Fruit fly (Drosophila melanogaster) whole organism, embryonic: ENCODE measurements around the gene CG8289.
A peak's percentile ranks its signal among the peaks of the same experiment; 100 is the strongest.

Experiments
- ATbp ChIP-seq: fragments of 200-800 bp; sonication (Bioruptor generic); optimal IDR thresholded peaks from 2 replicates; lab custom pipeline; 2017; ENCODE audit warnings: missing biosample characterization, mild to moderate bottlenecking, missing genetic modification characterization, missing genetic modification reagents
- CG11696 ChIP-seq: fragments of 200-800 bp; sonication (Bioruptor generic); IDR thresholded peaks from 2 replicates; pipeline ENCODE4 v1.3.6; 2022; ENCODE audit warnings: missing biosample characterization, missing genetic modification characterization
- CG12219 ChIP-seq: fragments of 200-800 bp; sonication (Bioruptor generic); optimal IDR thresholded peaks from 3 replicates; lab custom pipeline; 2018; ENCODE audit warnings: missing biosample characterization, mild to moderate bottlenecking, missing genetic modification characterization
- CG1233 ChIP-seq: fragments of 200-800 bp; sonication (Bioruptor generic); optimal IDR thresholded peaks from 4 replicates; lab custom pipeline; 2018; ENCODE audit warnings: missing biosample characterization, mild to moderate bottlenecking, missing genetic modification characterization
- CG12391 ChIP-seq: fragments of 200-800 bp; sonication (Bioruptor generic); optimal IDR thresholded peaks from 3 replicates; lab custom pipeline; 2018; ENCODE audit warnings: missing biosample characterization, mild to moderate bottlenecking, missing genetic modification characterization, moderate library complexity
- CG12942 ChIP-seq: fragments of 200-800 bp; sonication (Bioruptor generic); optimal IDR thresholded peaks from 3 replicates; lab custom pipeline; 2016; ENCODE audit warnings: missing biosample characterization, missing genetic modification characterization
- CG1529 ChIP-seq: fragments of 200-800 bp; sonication (Bioruptor generic); optimal IDR thresholded peaks from 3 replicates; lab custom pipeline; 2018; ENCODE audit warnings: missing biosample characterization, missing genetic modification characterization
- CG15479 ChIP-seq: fragments of 200-800 bp; sonication (Bioruptor generic); optimal IDR thresholded peaks from 3 replicates; lab custom pipeline; 2019; ENCODE audit warnings: missing biosample characterization, mild to moderate bottlenecking, missing genetic modification characterization, moderate library complexity
- CG15601 ChIP-seq: fragments of 200-800 bp; sonication (Bioruptor generic); optimal IDR thresholded peaks from 3 replicates; lab custom pipeline; 2019; ENCODE audit warnings: missing biosample characterization, mild to moderate bottlenecking, missing genetic modification characterization, moderate library complexity
- CG17359 ChIP-seq: fragments of 200-800 bp; sonication (Bioruptor generic); optimal IDR thresholded peaks from 3 replicates; lab custom pipeline; 2018; ENCODE audit warnings: missing biosample characterization, mild to moderate bottlenecking, missing genetic modification characterization, moderate library complexity
- CG2199 ChIP-seq: fragments of 200-800 bp; sonication (Bioruptor generic); IDR thresholded peaks from 3 replicates; pipeline ENCODE4 v1.3.6; 2022; ENCODE audit warnings: missing biosample characterization, missing genetic modification characterization
- CG3163 ChIP-seq: fragments of 200-800 bp; sonication (Bioruptor generic); optimal IDR thresholded peaks from 3 replicates; lab custom pipeline; 2016; ENCODE audit warnings: missing biosample characterization, missing genetic modification characterization
- CG4707 ChIP-seq: fragments of 200-800 bp; sonication (Bioruptor generic); optimal IDR thresholded peaks from 2 replicates; lab custom pipeline; 2018; ENCODE audit warnings: missing biosample characterization, mild to moderate bottlenecking, missing genetic modification characterization, moderate library complexity
- CG5180 ChIP-seq: fragments of 200-800 bp; sonication (Bioruptor generic); optimal IDR thresholded peaks from 3 replicates; lab custom pipeline; 2017; ENCODE audit warnings: missing biosample characterization, missing genetic modification characterization, mild to moderate bottlenecking, moderate library complexity, missing genetic modification reagents
- CG6654 ChIP-seq: fragments of 200-800 bp; sonication (Bioruptor generic); optimal IDR thresholded peaks from 2 replicates; lab custom pipeline; 2017; ENCODE audit warnings: missing biosample characterization, mild to moderate bottlenecking, missing genetic modification characterization
- CG7271 ChIP-seq: fragments of 200-800 bp; sonication (Bioruptor generic); optimal IDR thresholded peaks from 2 replicates; lab custom pipeline; 2018; ENCODE audit warnings: missing biosample characterization, mild to moderate bottlenecking, missing genetic modification characterization, moderate library complexity
- CG7928 ChIP-seq: fragments of 200-800 bp; sonication (Bioruptor generic); optimal IDR thresholded peaks from 2 replicates; lab custom pipeline; 2017; ENCODE audit warnings: missing biosample characterization, mild to moderate bottlenecking, missing genetic modification characterization
- CG7963 ChIP-seq: fragments of 200-800 bp; sonication (Bioruptor generic); IDR thresholded peaks from 3 replicates; pipeline ENCODE4 v1.3.6; 2022; ENCODE audit warnings: missing biosample characterization, missing genetic modification characterization; ENCODE audit not compliant: partially characterized antibody
- CG8290 ChIP-seq, 3 experiments: fragments of 200-800 bp; sonication (Bioruptor generic); optimal IDR thresholded peaks; 2 replicates each; lab custom pipeline; 2016 to 2019; ENCODE audit warnings: missing biosample characterization in 3 of 3, missing genetic modification characterization in 3 of 3, mild to moderate bottlenecking in 2 of 3, moderate library complexity in 1 of 3
- CHES-1-like ChIP-seq: fragments of 200-800 bp; sonication (Bioruptor generic); optimal IDR thresholded peaks from 2 replicates; lab custom pipeline; 2016; ENCODE audit warnings: missing biosample characterization, missing genetic modification characterization
- CrebB ChIP-seq: fragments of 200-800 bp; sonication (Bioruptor generic); optimal IDR thresholded peaks from 3 replicates; lab custom pipeline; 2018; ENCODE audit warnings: missing biosample characterization, mild to moderate bottlenecking, missing genetic modification characterization
- Dbx ChIP-seq: fragments of 200-800 bp; sonication (Bioruptor generic); IDR thresholded peaks from 3 replicates; pipeline ENCODE4 v1.3.6; 2022; ENCODE audit warnings: missing biosample characterization, missing genetic modification characterization
- Med ChIP-seq: fragments of 200-800 bp; sonication (Bioruptor generic); peaks from one replicate; lab custom pipeline; 2016; ENCODE audit warnings: missing biosample characterization, missing genetic modification characterization, mild to moderate bottlenecking, inconsistent platforms, moderate library complexity
- Oli ChIP-seq: fragments of 200-800 bp; sonication (Bioruptor generic); optimal IDR thresholded peaks from 2 replicates; lab custom pipeline; 2018; ENCODE audit warnings: missing biosample characterization, mild to moderate bottlenecking, missing genetic modification characterization, moderate library complexity
- Optix ChIP-seq: fragments of 200-800 bp; sonication (Bioruptor generic); IDR thresholded peaks from 3 replicates; pipeline ENCODE4 v1.3.6; 2022; ENCODE audit warnings: missing biosample characterization, missing genetic modification characterization
- Spps ChIP-seq: fragments of 200-800 bp; sonication (Bioruptor generic); optimal IDR thresholded peaks from 2 replicates; lab custom pipeline; 2018; ENCODE audit warnings: missing biosample characterization, mild to moderate bottlenecking, missing genetic modification characterization
- Trl ChIP-seq, 3 experiments: fragments of >200 bp in 2 of 3; fragments of 200-800 bp in 1 of 3; sonication (Bioruptor generic) in 1 of 3; optimal IDR thresholded peaks; 2 replicates in 1 of 3; 3 replicates in 2 of 3; lab custom pipeline; 2016 to 2017; ENCODE audit warnings: missing biosample characterization in 1 of 3, missing genetic modification characterization in 1 of 3
- Xbp1 ChIP-seq: fragments of 200-800 bp; sonication (Bioruptor generic); optimal IDR thresholded peaks from 3 replicates; lab custom pipeline; 2016; ENCODE audit warnings: missing biosample characterization, mild to moderate bottlenecking, missing genetic modification characterization
- al ChIP-seq: fragments of 200-800 bp; sonication (Bioruptor generic); IDR thresholded peaks from 2 replicates; pipeline ENCODE4 v1.3.6; 2022; ENCODE audit warnings: missing biosample characterization, missing genetic modification characterization
- bbx ChIP-seq: fragments of 200-800 bp; sonication (Bioruptor generic); IDR thresholded peaks from 2 replicates; pipeline ENCODE4 v1.3.6; 2022; ENCODE audit warnings: missing biosample characterization, missing genetic modification characterization; ENCODE audit not compliant: partially characterized antibody
- bcd ChIP-seq: fragments of 200-800 bp; sonication (Bioruptor generic); optimal IDR thresholded peaks from 2 replicates; lab custom pipeline; 2017; ENCODE audit warnings: missing biosample characterization, mild to moderate bottlenecking, missing genetic modification characterization
- bigmax ChIP-seq: fragments of 200-800 bp; sonication (Bioruptor generic); optimal IDR thresholded peaks from 2 replicates; lab custom pipeline; 2018; ENCODE audit warnings: missing biosample characterization, mild to moderate bottlenecking, missing genetic modification characterization
- cg ChIP-seq: fragments of 200-800 bp; sonication (Bioruptor generic); optimal IDR thresholded peaks from 3 replicates; lab custom pipeline; 2019; ENCODE audit warnings: missing biosample characterization, mild to moderate bottlenecking, missing genetic modification characterization, moderate library complexity
- ci ChIP-seq: fragments of 200-800 bp; sonication (Bioruptor generic); IDR thresholded peaks from 3 replicates; pipeline ENCODE4 v1.3.6; 2022; ENCODE audit warnings: missing biosample characterization, missing genetic modification characterization
- crol ChIP-seq: fragments of 200-800 bp; sonication (Bioruptor generic); IDR thresholded peaks from 2 replicates; pipeline ENCODE4 v1.3.6; 2022; ENCODE audit warnings: missing biosample characterization, missing genetic modification characterization
- gce ChIP-seq: fragments of 200-800 bp; sonication (Bioruptor generic); IDR thresholded peaks from 3 replicates; pipeline ENCODE4 v1.3.6; 2022; ENCODE audit warnings: missing biosample characterization, missing genetic modification characterization
- kni ChIP-seq: fragments of 200-800 bp; sonication (Bioruptor generic); optimal IDR thresholded peaks from 3 replicates; lab custom pipeline; 2017; ENCODE audit warnings: mild to moderate bottlenecking, missing biosample characterization, missing genetic modification reagents, missing genetic modification characterization
- lab ChIP-seq: fragments of 200-800 bp; sonication (Bioruptor generic); optimal IDR thresholded peaks from 3 replicates; lab custom pipeline; 2017; ENCODE audit warnings: missing biosample characterization, missing genetic modification characterization, mild to moderate bottlenecking, moderate library complexity, missing genetic modification reagents
- oc ChIP-seq: fragments of 200-800 bp; sonication (Bioruptor generic); optimal IDR thresholded peaks from 2 replicates; lab custom pipeline; 2018; ENCODE audit warnings: missing biosample characterization, mild to moderate bottlenecking, missing genetic modification characterization, moderate library complexity
- pros ChIP-seq: fragments of 200-800 bp; sonication (Bioruptor generic); optimal IDR thresholded peaks from 3 replicates; lab custom pipeline; 2019; ENCODE audit warnings: missing biosample characterization, mild to moderate bottlenecking, missing genetic modification characterization, moderate library complexity
- sens ChIP-seq: fragments of 200-800 bp; sonication (Bioruptor generic); peaks from one replicate; lab custom pipeline; 2016; ENCODE audit warnings: missing biosample characterization, missing genetic modification characterization
- sna ChIP-seq: fragments of 200-800 bp; sonication (Bioruptor generic); IDR thresholded peaks from 2 replicates; pipeline ENCODE4 v1.3.6; 2022; ENCODE audit warnings: missing biosample characterization, missing genetic modification characterization; ENCODE audit not compliant: partially characterized antibody
- so ChIP-seq: fragments of 200-800 bp; sonication (Bioruptor generic); IDR thresholded peaks from 3 replicates; pipeline ENCODE4 v1.3.6; 2022; ENCODE audit warnings: missing biosample characterization, missing genetic modification characterization
- sqz ChIP-seq: fragments of 200-800 bp; sonication (Bioruptor generic); optimal IDR thresholded peaks from 3 replicates; lab custom pipeline; 2018; ENCODE audit warnings: missing biosample characterization, mild to moderate bottlenecking, missing genetic modification characterization
- wdn ChIP-seq: fragments of 200-800 bp; sonication (Bioruptor generic); IDR thresholded peaks from 2 replicates; pipeline ENCODE4 v1.3.6; 2022; ENCODE audit warnings: missing biosample characterization, missing genetic modification characterization
- z ChIP-seq: fragments of 200-800 bp; sonication (Bioruptor generic); IDR thresholded peaks from 3 replicates; pipeline ENCODE4 v1.3.6; 2022; ENCODE audit warnings: missing biosample characterization, missing genetic modification characterization

The CG8289 gene

DNA sequence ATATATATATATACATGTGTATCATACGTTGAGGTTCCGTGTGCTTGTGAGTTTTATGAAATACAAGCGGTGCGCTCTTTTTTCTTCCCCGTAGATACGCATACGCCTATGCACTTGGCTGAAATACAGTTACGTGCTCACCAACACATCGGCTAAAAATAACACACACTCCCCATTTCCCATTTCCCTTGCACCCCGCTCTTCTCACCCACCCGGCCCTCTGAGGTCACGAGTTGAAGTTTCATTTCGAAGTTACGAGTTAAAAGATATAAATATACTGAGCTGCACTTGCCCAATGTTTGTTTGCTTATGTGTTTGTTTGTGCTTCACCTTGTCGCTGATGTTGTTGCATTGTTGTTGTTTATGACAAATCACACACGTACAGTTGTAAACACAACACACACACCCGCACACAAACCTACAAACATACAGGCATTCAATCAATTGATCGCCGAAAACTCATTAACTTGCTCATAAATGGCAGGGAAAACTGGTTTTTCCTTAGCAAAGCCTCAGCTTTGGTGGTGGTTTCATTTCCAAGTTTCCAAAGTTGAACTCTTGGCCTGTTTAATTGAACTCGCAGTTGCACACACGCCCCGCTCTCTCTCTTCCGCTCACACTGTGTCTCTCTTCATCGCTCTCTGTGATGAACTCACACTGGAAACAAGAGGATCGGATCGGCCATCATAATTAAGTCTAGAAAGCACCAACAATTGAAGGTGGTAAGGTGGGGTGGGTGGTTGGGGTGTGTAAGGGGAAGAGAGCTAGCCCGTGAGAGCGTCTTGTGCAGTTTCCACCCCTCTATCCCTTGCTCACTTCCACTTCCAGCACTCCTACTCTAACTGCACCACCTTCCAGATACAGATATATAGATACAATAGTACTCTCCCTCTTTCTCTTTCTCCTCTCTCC lies 22.6 kb upstream of the CG8289 start (continued):
- TF ChIP-seq CG15479 (GFP tag; lab: Kevin White, UChicago) (peak; percentile 35), CG6654 (GFP tag; lab: Kevin White, UChicago) (no peak), CG5180 (GFP tag; lab: Kevin White, UChicago) (no peak), CG2199 (GFP tag; lab: Robert Waterston, UW) (0 out of 3 replicates have a peak, but pooled peaks have one; percentile 24), sna (GFP tag; lab: Robert Waterston, UW) (0 out of 2 replicates have a peak, but pooled peaks have one; percentile 35), gce (GFP tag; lab: Robert Waterston, UW) (no peak), CG1529 (GFP tag; lab: Kevin White, UChicago) (no peak), CG12219 (GFP tag; lab: Kevin White, UChicago) (peak; percentile 6), Xbp1 (GFP tag; lab: Kevin White, UChicago) (no peak), CG8290 (GFP tag; optimal IDR thresholded peaks at IDR 0.05; lab: Kevin White, UChicago) (no peak), CG8290 (tag; optimal IDR thresholded peaks at IDR 0.05; lab: Kevin White, UChicago) (peak in 1 of 2 experiments; percentile 49), ci (GFP tag; lab: Robert Waterston, UW) (peak; percentile 48; the same call in 1 of the 3 replicates), CG17359 (tag; lab: Kevin White, UChicago) (peak; percentile 4), CG3163 (GFP tag; lab: Kevin White, UChicago) (peak; percentile 19), wdn (GFP tag; lab: Robert Waterston, UW) (0 out of 2 replicates have a peak, but pooled peaks have one; percentile 10), sqz (GFP tag; lab: Kevin White, UChicago) (peak; percentile 4), CG15601 (tag; lab: Kevin White, UChicago) (peak; percentile 38), Oli (tag; lab: Kevin White, UChicago) (no peak), Trl (optimal IDR thresholded peaks at IDR 0.05; lab: Kevin White, UChicago) (peak; percentile 86 to 94), Trl (GFP tag; optimal IDR thresholded peaks at IDR 0.05; lab: Kevin White, UChicago) (no peak), ATbp (GFP tag; lab: Kevin White, UChicago) (peak; percentile 50), crol (peak; percentile 92), oc (tag; lab: Kevin White, UChicago) (peak; percentile 30), CG7963 (GFP tag; lab: Robert Waterston, UW) (no peak), Optix (no peak), al (GFP tag; lab: Robert Waterston, UW) (no peak), bigmax (GFP tag; lab: Kevin White, UChicago) (no peak), lab (GFP tag; lab: Kevin White, UChicago) (peak; percentile 34), pros (GFP tag; lab: Kevin White, UChicago) (peak; percentile 99), CG7271 (tag; lab: Kevin White, UChicago) (no peak), CG12391 (tag; lab: Kevin White, UChicago) (no peak), sens (GFP tag; lab: Kevin White, UChicago) (peak; percentile 80), CHES-1-like (peak; percentile 22), Spps (tag; lab: Kevin White, UChicago) (no peak), CG1233 (GFP tag; lab: Kevin White, UChicago) (no peak), so (GFP tag; lab: Robert Waterston, UW) (0 out of 3 replicates have a peak, but pooled peaks have one; percentile 32), CG12942 (GFP tag; lab: Kevin White, UChicago) (no peak), CG11696 (GFP tag; lab: Robert Waterston, UW) (no peak), CG4707 (GFP tag; lab: Kevin White, UChicago) (no peak), cg (peak; percentile 74), CrebB (tag; lab: Kevin White, UChicago) (no peak), bcd (no peak), Dbx (GFP tag; lab: Robert Waterston, UW) (no peak), kni (GFP tag; lab: Kevin White, UChicago) (peak; percentile 88), z (0 out of 3 replicates have a peak, but pooled peaks have one; percentile 8), CG7928 (GFP tag; lab: Kevin White, UChicago) (no peak), Med (GFP tag; lab: Kevin White, UChicago) (peak; percentile 22), bbx (GFP tag; lab: Robert Waterston, UW) (0 out of 2 replicates have a peak, but pooled peaks have one; percentile 25)
